Fruit fly (Drosophila melanogaster) whole organism, embryonic: ENCODE results near the gene haf.

Experiments
- Ada2b ChIP-seq: fragments of 200-800 bp; sonication (Bioruptor generic); IDR thresholded peaks from 2 replicates; pipeline ENCODE4 v1.3.6; 2022; ENCODE audit warnings: missing biosample characterization, missing genetic modification characterization
- Asciz ChIP-seq: fragments of 200-800 bp; sonication (Bioruptor generic); optimal IDR thresholded peaks from 2 replicates; lab custom pipeline; 2017; ENCODE audit warnings: missing biosample characterization, mild to moderate bottlenecking, missing genetic modification characterization, missing genetic modification reagents
- Atf-2 ChIP-seq: fragments of 200-800 bp; sonication (Bioruptor generic); optimal IDR thresholded peaks from 2 replicates; lab custom pipeline; 2016; ENCODE audit warnings: missing biosample characterization, missing genetic modification characterization
- C15 ChIP-seq: fragments of 200-800 bp; sonication (Bioruptor generic); IDR thresholded peaks from 3 replicates; pipeline ENCODE4 v1.3.6; 2022; ENCODE audit warnings: missing biosample characterization, missing genetic modification characterization
- CG10274 ChIP-seq: fragments of 200-800 bp; sonication (Bioruptor generic); optimal IDR thresholded peaks from 3 replicates; lab custom pipeline; 2017; ENCODE audit warnings: missing biosample characterization, mild to moderate bottlenecking, missing genetic modification characterization
- CG10321 ChIP-seq: fragments of 200-800 bp; sonication (Bioruptor generic); IDR thresholded peaks from 2 replicates; pipeline ENCODE4 v1.3.6; 2022; ENCODE audit warnings: missing biosample characterization, missing genetic modification characterization
- CG11085 ChIP-seq: fragments of 200-800 bp; sonication (Bioruptor generic); IDR thresholded peaks from 2 replicates; pipeline ENCODE4 v1.3.6; 2022; ENCODE audit warnings: missing biosample characterization, missing genetic modification characterization
- CG11504 ChIP-seq: fragments of 200-800 bp; sonication (Bioruptor generic); optimal IDR thresholded peaks from 3 replicates; lab custom pipeline; 2019; ENCODE audit warnings: missing biosample characterization, mild to moderate bottlenecking, missing genetic modification characterization, moderate library complexity
- CG11560 ChIP-seq: fragments of 200-800 bp; sonication (Bioruptor generic); IDR thresholded peaks from 3 replicates; pipeline ENCODE4 v1.3.6; 2022; ENCODE audit warnings: missing biosample characterization, missing genetic modification characterization
- CG12299 ChIP-seq: fragments of 200-800 bp; sonication (Bioruptor generic); optimal IDR thresholded peaks from 2 replicates; lab custom pipeline; 2018; ENCODE audit warnings: missing biosample characterization, mild to moderate bottlenecking, missing genetic modification characterization
- CG1233 ChIP-seq: fragments of 200-800 bp; sonication (Bioruptor generic); optimal IDR thresholded peaks from 4 replicates; lab custom pipeline; 2018; ENCODE audit warnings: missing biosample characterization, mild to moderate bottlenecking, missing genetic modification characterization
- CG12391 ChIP-seq: fragments of 200-800 bp; sonication (Bioruptor generic); optimal IDR thresholded peaks from 3 replicates; lab custom pipeline; 2018; ENCODE audit warnings: missing biosample characterization, mild to moderate bottlenecking, missing genetic modification characterization, moderate library complexity
- CG12942 ChIP-seq: fragments of 200-800 bp; sonication (Bioruptor generic); optimal IDR thresholded peaks from 3 replicates; lab custom pipeline; 2016; ENCODE audit warnings: missing biosample characterization, missing genetic modification characterization
- CG15696 ChIP-seq: fragments of 200-800 bp; sonication (Bioruptor generic); optimal IDR thresholded peaks from 2 replicates; lab custom pipeline; 2019; ENCODE audit warnings: missing biosample characterization, mild to moderate bottlenecking, missing genetic modification characterization, moderate library complexity
- CG18599 ChIP-seq: fragments of 200-800 bp; sonication (Bioruptor generic); optimal IDR thresholded peaks from 3 replicates; lab custom pipeline; 2017; ENCODE audit warnings: missing biosample characterization, missing genetic modification characterization, mild to moderate bottlenecking, moderate library complexity, missing genetic modification reagents
- CG2678 ChIP-seq: fragments of 200-800 bp; sonication (Bioruptor generic); optimal IDR thresholded peaks from 3 replicates; lab custom pipeline; 2019; ENCODE audit warnings: missing biosample characterization, mild to moderate bottlenecking, missing genetic modification characterization, moderate library complexity
- CG3407 ChIP-seq: fragments of 200-800 bp; sonication (Bioruptor generic); optimal IDR thresholded peaks from 2 replicates; lab custom pipeline; 2018; ENCODE audit warnings: missing biosample characterization, mild to moderate bottlenecking, missing genetic modification characterization
- CG34376 ChIP-seq: fragments of 200-800 bp; sonication (Bioruptor generic); optimal IDR thresholded peaks from 2 replicates; lab custom pipeline; 2018; ENCODE audit warnings: missing biosample characterization, mild to moderate bottlenecking, missing genetic modification characterization
- CG3838 ChIP-seq: fragments of 200-800 bp; sonication (Bioruptor generic); optimal IDR thresholded peaks from 3 replicates; lab custom pipeline; 2016; ENCODE audit warnings: missing biosample characterization, missing genetic modification characterization
- CG6854 ChIP-seq: fragments of 200-800 bp; sonication (Bioruptor generic); optimal IDR thresholded peaks from 3 replicates; lab custom pipeline; 2017; ENCODE audit warnings: missing biosample characterization, mild to moderate bottlenecking, missing genetic modification characterization
- CG8089 ChIP-seq: fragments of 200-800 bp; sonication (Bioruptor generic); optimal IDR thresholded peaks from 3 replicates; lab custom pipeline; 2016; ENCODE audit warnings: missing biosample characterization, missing genetic modification characterization
- CG8478 ChIP-seq: fragments of >200 bp; optimal IDR thresholded peaks from 2 replicates; lab custom pipeline; 2018
- CG8765 ChIP-seq: fragments of 200-800 bp; sonication (Bioruptor generic); IDR thresholded peaks from 2 replicates; pipeline ENCODE4 v1.3.6; 2022; ENCODE audit warnings: missing biosample characterization, missing genetic modification characterization
- CG9215 ChIP-seq: fragments of 200-800 bp; sonication (Bioruptor generic); IDR thresholded peaks from 2 replicates; pipeline ENCODE4 v1.3.6; 2022; ENCODE audit warnings: missing biosample characterization, missing genetic modification characterization
- CkIIα-i1 ChIP-seq: fragments of 200-800 bp; sonication (Bioruptor generic); IDR thresholded peaks from 2 replicates; pipeline ENCODE4 v1.3.6; 2022; ENCODE audit warnings: missing biosample characterization, missing genetic modification characterization
- Dek ChIP-seq: fragments of 200-800 bp; sonication (Bioruptor generic); optimal IDR thresholded peaks from 3 replicates; lab custom pipeline; 2019; ENCODE audit warnings: missing biosample characterization, mild to moderate bottlenecking, missing genetic modification characterization, moderate library complexity
- HmgD ChIP-seq: fragments of 200-800 bp; sonication (Bioruptor generic); optimal IDR thresholded peaks from 3 replicates; lab custom pipeline; 2016; ENCODE audit warnings: missing biosample characterization, missing genetic modification characterization
- Hr39 ChIP-seq: fragments of >200 bp; optimal IDR thresholded peaks from 2 replicates; lab custom pipeline; 2017
- Max ChIP-seq: fragments of 200-800 bp; sonication (Bioruptor generic); optimal IDR thresholded peaks from 2 replicates; lab custom pipeline; 2016; ENCODE audit warnings: missing biosample characterization, mild to moderate bottlenecking, missing genetic modification characterization
- Mes4 ChIP-seq: fragments of 200-800 bp; sonication (Bioruptor generic); optimal IDR thresholded peaks from 2 replicates; lab custom pipeline; 2016; ENCODE audit warnings: missing biosample characterization, missing genetic modification characterization
- NK7.1 ChIP-seq: fragments of 200-800 bp; sonication (Bioruptor generic); optimal IDR thresholded peaks from 3 replicates; lab custom pipeline; 2016; ENCODE audit warnings: missing biosample characterization, missing genetic modification characterization
- Nf-YA ChIP-seq: fragments of 200-800 bp; sonication (Bioruptor generic); IDR thresholded peaks from 2 replicates; pipeline ENCODE4 v1.3.6; 2022; ENCODE audit warnings: missing biosample characterization, missing genetic modification characterization
- Sox100B ChIP-seq: fragments of 200-800 bp; sonication (Bioruptor generic); optimal IDR thresholded peaks from 3 replicates; lab custom pipeline; 2018; ENCODE audit warnings: missing biosample characterization, mild to moderate bottlenecking, missing genetic modification characterization
- TFAM ChIP-seq: fragments of 200-800 bp; sonication (Bioruptor generic); optimal IDR thresholded peaks from 2 replicates; lab custom pipeline; 2017; ENCODE audit warnings: missing biosample characterization, missing genetic modification characterization, inconsistent platforms
- ab ChIP-seq: fragments of 200-800 bp; sonication (Bioruptor generic); optimal IDR thresholded peaks from 2 replicates; lab custom pipeline; 2016; ENCODE audit warnings: missing biosample characterization, missing genetic modification characterization
- ara ChIP-seq: fragments of 200-800 bp; sonication (Bioruptor generic); IDR thresholded peaks from 2 replicates; pipeline ENCODE4 v1.3.6; 2022; ENCODE audit warnings: missing biosample characterization, missing genetic modification characterization
- bcd ChIP-seq: fragments of 200-800 bp; sonication (Bioruptor generic); optimal IDR thresholded peaks from 2 replicates; lab custom pipeline; 2017; ENCODE audit warnings: missing biosample characterization, mild to moderate bottlenecking, missing genetic modification characterization
- cato ChIP-seq: fragments of 200-800 bp; sonication (Bioruptor generic); optimal IDR thresholded peaks from 2 replicates; lab custom pipeline; 2016; ENCODE audit warnings: missing biosample characterization, missing genetic modification characterization, borderline replicate concordance
- chinmo ChIP-seq: fragments of 200-800 bp; sonication (Bioruptor generic); IDR thresholded peaks from 4 replicates; pipeline ENCODE4 v1.3.6; 2022; ENCODE audit warnings: missing biosample characterization, missing genetic modification characterization; ENCODE audit not compliant: partially characterized antibody
- dan ChIP-seq: fragments of 200-800 bp; sonication (Bioruptor generic); IDR thresholded peaks from 2 replicates; pipeline ENCODE4 v1.3.6; 2022; ENCODE audit warnings: missing biosample characterization, missing genetic modification characterization
- danr ChIP-seq: fragments of 200-800 bp; sonication (Bioruptor generic); IDR thresholded peaks from 2 replicates; pipeline ENCODE4 v1.3.6; 2022; ENCODE audit warnings: missing biosample characterization, missing genetic modification characterization
- fu2 ChIP-seq: fragments of 200-800 bp; sonication (Bioruptor generic); optimal IDR thresholded peaks from 2 replicates; lab custom pipeline; 2016; ENCODE audit warnings: missing biosample characterization, missing genetic modification characterization
- gcm2 ChIP-seq: fragments of 200-800 bp; sonication (Bioruptor generic); optimal IDR thresholded peaks from 2 replicates; lab custom pipeline; 2016; ENCODE audit warnings: missing biosample characterization, missing genetic modification characterization
- ham ChIP-seq: fragments of 200-800 bp; sonication (Bioruptor generic); IDR thresholded peaks from 2 replicates; pipeline ENCODE4 v1.3.6; 2022; ENCODE audit warnings: missing biosample characterization, missing genetic modification characterization
- ind ChIP-seq: fragments of 200-800 bp; sonication (Bioruptor generic); optimal IDR thresholded peaks from 3 replicates; lab custom pipeline; 2016; ENCODE audit warnings: missing biosample characterization, missing genetic modification characterization
- jigr1 ChIP-seq: fragments of 200-800 bp; sonication (Bioruptor generic); IDR thresholded peaks from 3 replicates; pipeline ENCODE4 v1.3.6; 2022; ENCODE audit warnings: missing biosample characterization, missing genetic modification characterization
- schlank ChIP-seq: fragments of 200-800 bp; sonication (Bioruptor generic); optimal IDR thresholded peaks from 2 replicates; lab custom pipeline; 2018; ENCODE audit warnings: missing biosample characterization, mild to moderate bottlenecking, missing genetic modification characterization
- sr ChIP-seq: fragments of 200-800 bp; sonication (Bioruptor generic); IDR thresholded peaks from 3 replicates; pipeline ENCODE4 v1.3.6; 2022; ENCODE audit warnings: missing biosample characterization, missing genetic modification characterization
- trem ChIP-seq: fragments of 200-800 bp; optimal IDR thresholded peaks from 3 replicates; lab custom pipeline; 2019; ENCODE audit warnings: missing biosample characterization, mild to moderate bottlenecking, missing genetic modification characterization, moderate library complexity
- vfl ChIP-seq: fragments of 200-800 bp; sonication (Bioruptor generic); optimal IDR thresholded peaks from 2 replicates; lab custom pipeline; 2016; ENCODE audit warnings: missing biosample characterization, missing genetic modification characterization
- vnd ChIP-seq: fragments of 200-800 bp; sonication (Bioruptor generic); IDR thresholded peaks from 3 replicates; pipeline ENCODE4 v1.3.6; 2022; ENCODE audit warnings: missing biosample characterization, missing genetic modification characterization; ENCODE audit not compliant: partially characterized antibody
- wdn ChIP-seq: fragments of 200-800 bp; sonication (Bioruptor generic); IDR thresholded peaks from 2 replicates; pipeline ENCODE4 v1.3.6; 2022; ENCODE audit warnings: missing biosample characterization, missing genetic modification characterization

haf gene

dm6 chr2L:1579254-1579653, 24.3 kb downstream of the haf start (continued):
- TF ChIP-seq ham = 0 out of 2 replicates have a peak, but pooled peaks have one; percentile 7
- TF ChIP-seq CG12391 (tag; lab: Kevin White, UChicago) = no peak
- 0 out of 2 replicates have a peak, but pooled peaks have one; percentile 14 for TF ChIP-seq Nf-YA (GFP tag; lab: Robert Waterston, UW)
- no peak for TF ChIP-seq gcm2
- no peak for TF ChIP-seq CG3407 (GFP tag; lab: Kevin White, UChicago)
- no peak for TF ChIP-seq CG3838 (GFP tag; lab: Kevin White, UChicago)
- peak; percentile 30 for TF ChIP-seq fu2 (GFP tag; lab: Kevin White, UChicago)
- TF ChIP-seq Mes4 (GFP tag; lab: Kevin White, UChicago) = no peak
- peak; percentile 7 for TF ChIP-seq CG15696 (tag; lab: Kevin White, UChicago)
- TF ChIP-seq CG8765 (GFP tag; lab: Robert Waterston, UW) = no peak
- TF ChIP-seq Max (GFP tag; lab: Kevin White, UChicago) = peak; percentile 40
- TF ChIP-seq ind = peak; percentile 66
- TF ChIP-seq jigr1 (GFP tag; lab: Robert Waterston, UW) = no peak
- TF ChIP-seq ara (GFP tag; lab: Robert Waterston, UW) = peak; percentile 39; the same call in 1 of the 2 replicates
- TF ChIP-seq wdn (GFP tag; lab: Robert Waterston, UW) = peak; percentile 72
- peak; percentile 62 for TF ChIP-seq Dek
- TF ChIP-seq sr (GFP tag; lab: Robert Waterston, UW) = 0 out of 3 replicates have a peak, but pooled peaks have one; percentile 31
- TF ChIP-seq trem (tag; lab: Kevin White, UChicago) = no peak
- TF ChIP-seq CG12299 = peak; percentile 58
- peak; percentile 43 for TF ChIP-seq vfl (GFP tag; lab: Kevin White, UChicago)
- TF ChIP-seq Asciz (GFP tag; lab: Kevin White, UChicago) = peak; percentile 49
- no peak for TF ChIP-seq CG8089 (GFP tag; lab: Kevin White, UChicago)
- peak; percentile 25 for TF ChIP-seq ab (GFP tag; lab: Kevin White, UChicago)
- TF ChIP-seq TFAM = no peak
- no peak for TF ChIP-seq HmgD (GFP tag; lab: Kevin White, UChicago)
- peak; percentile 82 for TF ChIP-seq CG11504 (tag; lab: Kevin White, UChicago)
- 0 out of 3 replicates have a peak, but pooled peaks have one; percentile 36 for TF ChIP-seq C15
- TF ChIP-seq CG8478 (lab: Kevin White, UChicago) = no peak
- no peak for TF ChIP-seq dan (GFP tag; lab: Robert Waterston, UW)
- TF ChIP-seq NK7.1 (GFP tag; lab: Kevin White, UChicago) = peak; percentile 37
- peak; percentile 48 for TF ChIP-seq Sox100B (GFP tag; lab: Kevin White, UChicago)
- peak; percentile 48 for TF ChIP-seq bcd (GFP tag; lab: Kevin White, UChicago)
- TF ChIP-seq danr (GFP tag; lab: Robert Waterston, UW) = 0 out of 2 replicates have a peak, but pooled peaks have one; percentile 6
- TF ChIP-seq CG11560 = peak; percentile 44; the same call in 1 of the 3 replicates
- TF ChIP-seq vnd = no peak
- TF ChIP-seq CkIIα-i1 = no peak
- peak; percentile 20 for TF ChIP-seq CG10274 (GFP tag; lab: Kevin White, UChicago)
- peak; percentile 62 for TF ChIP-seq CG34376 (GFP tag; lab: Kevin White, UChicago)
- TF ChIP-seq CG10321 (GFP tag; lab: Robert Waterston, UW) = 0 out of 2 replicates have a peak, but pooled peaks have one; percentile 15
- peak; percentile 27 for TF ChIP-seq CG1233 (GFP tag; lab: Kevin White, UChicago)
- peak; percentile 62 for TF ChIP-seq CG9215
- TF ChIP-seq CG11085 (GFP tag; lab: Robert Waterston, UW) = peak; percentile 52; the same call in 1 of the 2 replicates
- peak; percentile 11 for TF ChIP-seq CG12942
- no peak for TF ChIP-seq cato (GFP tag; lab: Kevin White, UChicago)
- TF ChIP-seq Hr39 (lab: Kevin White, UChicago) = no peak
- TF ChIP-seq chinmo = no peak
- peak; percentile 83 for TF ChIP-seq Ada2b (GFP tag; lab: Robert Waterston, UW)
- TF ChIP-seq schlank = peak; percentile 79
- TF ChIP-seq CG6854 = peak; percentile 59
- TF ChIP-seq CG2678 (tag; lab: Kevin White, UChicago) = peak; percentile 86
- peak; percentile 25 for TF ChIP-seq Atf-2 (GFP tag; lab: Kevin White, UChicago)
- TF ChIP-seq CG18599 (GFP tag; lab: Kevin White, UChicago) = peak; percentile 81
